Worm (Caenorhabditis elegans): Measurements from ENCODE around the gene C36B7.4.

DNA sequence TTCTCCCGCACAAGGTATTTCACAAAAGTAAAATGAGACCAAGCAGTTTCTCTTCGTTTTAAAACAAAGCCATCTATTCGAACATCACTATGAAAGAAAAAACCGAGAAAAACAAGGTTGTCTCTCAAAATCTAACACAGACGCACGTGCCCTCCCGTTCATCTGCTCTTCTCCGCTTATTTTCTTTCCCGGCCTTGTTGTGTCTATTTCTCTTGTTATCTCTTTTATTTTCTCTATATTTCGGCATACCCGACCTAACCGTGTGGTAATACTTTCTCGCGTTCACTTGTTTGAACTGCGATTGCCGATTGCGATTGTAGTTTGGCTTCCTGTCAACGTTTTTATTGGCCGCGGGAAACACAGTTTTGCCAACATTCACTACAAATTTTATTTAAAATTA is 43.6 kb upstream of the C36B7.4 start:
- no peak for TF ChIP-seq hlh-30 (tag; optimal IDR thresholded peaks at IDR 0.05; ENCODE audit: insufficient read depth)
- TF ChIP-seq ceh-14 (tag; optimal IDR thresholded peaks at IDR 0.05), result no peak
- no peak for TF ChIP-seq pha-4 (tag; optimal IDR thresholded peaks at IDR 0.05)
- no peak for TF ChIP-seq ceh-45 (GFP tag; IDR thresholded peaks at IDR 0.05)
- TF ChIP-seq dve-1 (tag; optimal IDR thresholded peaks at IDR 0.05), result no peak
- no peak for TF ChIP-seq dmd-4 (tag; optimal IDR thresholded peaks at IDR 0.05; ENCODE audit: borderline replicate concordance)
